Fruit fly (Drosophila melanogaster) whole organism, embryonic: ENCODE results near the gene Cdc14.
A peak's percentile ranks its signal among the peaks of the same experiment; 100 is the strongest.

Experiments
- Atf3 ChIP-seq: fragments of 200-800 bp; sonication (Bioruptor generic); optimal IDR thresholded peaks from 3 replicates; lab custom pipeline; 2016; ENCODE audit warnings: missing biosample characterization, missing genetic modification characterization
- CG1024 ChIP-seq: fragments of 200-800 bp; sonication (Bioruptor generic); IDR thresholded peaks from 2 replicates; pipeline ENCODE4 v1.3.6; 2022; ENCODE audit warnings: missing biosample characterization, missing genetic modification characterization
- CG10654 ChIP-seq: fragments of 200-800 bp; sonication (Bioruptor generic); optimal IDR thresholded peaks from 2 replicates; lab custom pipeline; 2016; ENCODE audit warnings: missing biosample characterization, missing genetic modification characterization
- CG11560 ChIP-seq: fragments of 200-800 bp; sonication (Bioruptor generic); IDR thresholded peaks from 3 replicates; pipeline ENCODE4 v1.3.6; 2022; ENCODE audit warnings: missing biosample characterization, missing genetic modification characterization
- CG11723 ChIP-seq: fragments of 200-800 bp; sonication (Bioruptor generic); optimal IDR thresholded peaks from 2 replicates; lab custom pipeline; 2017; ENCODE audit warnings: missing biosample characterization, mild to moderate bottlenecking, missing genetic modification characterization
- CG12391 ChIP-seq: fragments of 200-800 bp; sonication (Bioruptor generic); optimal IDR thresholded peaks from 3 replicates; lab custom pipeline; 2018; ENCODE audit warnings: missing biosample characterization, mild to moderate bottlenecking, missing genetic modification characterization, moderate library complexity
- CG13123 ChIP-seq: fragments of 200-800 bp; sonication (Bioruptor generic); optimal IDR thresholded peaks from 2 replicates; lab custom pipeline; 2016; ENCODE audit warnings: missing biosample characterization, missing genetic modification characterization
- CG14860 ChIP-seq: fragments of 200-800 bp; sonication (Bioruptor generic); IDR thresholded peaks from 3 replicates; pipeline ENCODE4 v1.3.6; 2022; ENCODE audit warnings: missing biosample characterization, missing genetic modification characterization; ENCODE audit not compliant: partially characterized antibody
- CG15601 ChIP-seq: fragments of 200-800 bp; sonication (Bioruptor generic); optimal IDR thresholded peaks from 3 replicates; lab custom pipeline; 2019; ENCODE audit warnings: missing biosample characterization, mild to moderate bottlenecking, missing genetic modification characterization, moderate library complexity
- CG1603 ChIP-seq: fragments of 200-800 bp; sonication (Bioruptor generic); optimal IDR thresholded peaks from 2 replicates; lab custom pipeline; 2019; ENCODE audit warnings: missing biosample characterization, mild to moderate bottlenecking, missing genetic modification characterization, moderate library complexity
- CG17829 ChIP-seq: fragments of 200-800 bp; optimal IDR thresholded peaks from 2 replicates; lab custom pipeline; 2019; ENCODE audit warnings: missing biosample characterization, mild to moderate bottlenecking, missing genetic modification characterization, moderate library complexity
- CG18764 ChIP-seq: fragments of 200-800 bp; sonication (Bioruptor generic); optimal IDR thresholded peaks from 3 replicates; lab custom pipeline; 2016; ENCODE audit warnings: missing biosample characterization, missing genetic modification characterization
- CG2199 ChIP-seq: fragments of 200-800 bp; sonication (Bioruptor generic); IDR thresholded peaks from 3 replicates; pipeline ENCODE4 v1.3.6; 2022; ENCODE audit warnings: missing biosample characterization, missing genetic modification characterization
- CG30431 ChIP-seq: fragments of 200-800 bp; sonication (Bioruptor generic); optimal IDR thresholded peaks from 2 replicates; lab custom pipeline; 2017; ENCODE audit warnings: missing biosample characterization, missing genetic modification characterization
- CG31388 ChIP-seq: fragments of 200-800 bp; sonication (Bioruptor generic); optimal IDR thresholded peaks from 2 replicates; lab custom pipeline; 2016; ENCODE audit warnings: missing biosample characterization, missing genetic modification characterization
- CG3995 ChIP-seq: fragments of 200-800 bp; sonication (Bioruptor generic); optimal IDR thresholded peaks from 3 replicates; lab custom pipeline; 2016; ENCODE audit warnings: missing biosample characterization, missing genetic modification characterization
- CG4820 ChIP-seq: fragments of 200-800 bp; sonication (Bioruptor generic); optimal IDR thresholded peaks from 3 replicates; lab custom pipeline; 2016; ENCODE audit warnings: missing biosample characterization, missing genetic modification characterization
- CG6272 ChIP-seq: fragments of 200-800 bp; sonication (Bioruptor generic); IDR thresholded peaks from 2 replicates; pipeline ENCODE4 v1.3.6; 2022; ENCODE audit warnings: missing biosample characterization, missing genetic modification characterization
- CG7928 ChIP-seq: fragments of 200-800 bp; sonication (Bioruptor generic); optimal IDR thresholded peaks from 2 replicates; lab custom pipeline; 2017; ENCODE audit warnings: missing biosample characterization, mild to moderate bottlenecking, missing genetic modification characterization
- CG9932 ChIP-seq: fragments of 200-800 bp; sonication (Bioruptor generic); IDR thresholded peaks from 2 replicates; pipeline ENCODE4 v1.3.6; 2022; ENCODE audit warnings: missing biosample characterization, missing genetic modification characterization
- Camta ChIP-seq: fragments of 200-800 bp; sonication (Bioruptor generic); optimal IDR thresholded peaks from 2 replicates; lab custom pipeline; 2016; ENCODE audit warnings: missing biosample characterization, missing genetic modification characterization
- Chrac-16 ChIP-seq: fragments of 200-800 bp; sonication (Bioruptor generic); optimal IDR thresholded peaks from 3 replicates; lab custom pipeline; 2016; ENCODE audit warnings: missing biosample characterization, missing genetic modification characterization
- Dad ChIP-seq: fragments of 200-800 bp; sonication (Bioruptor generic); optimal IDR thresholded peaks from 3 replicates; lab custom pipeline; 2016; ENCODE audit warnings: missing biosample characterization, missing genetic modification characterization
- Gsc ChIP-seq: fragments of 200-800 bp; sonication (Bioruptor generic); IDR thresholded peaks from 2 replicates; pipeline ENCODE4 v1.3.6; 2022; ENCODE audit warnings: missing biosample characterization, missing genetic modification characterization
- HLH3B ChIP-seq: fragments of 200-800 bp; sonication (Bioruptor generic); IDR thresholded peaks from 2 replicates; pipeline ENCODE4 v1.3.6; 2022; ENCODE audit warnings: missing biosample characterization, missing genetic modification characterization
- HLH4C ChIP-seq: fragments of 200-800 bp; sonication (Bioruptor generic); IDR thresholded peaks from 3 replicates; pipeline ENCODE4 v1.3.6; 2022; ENCODE audit warnings: missing biosample characterization, missing genetic modification characterization; ENCODE audit not compliant: partially characterized antibody
- Hmx ChIP-seq: fragments of 200-800 bp; sonication (Bioruptor generic); optimal IDR thresholded peaks from 2 replicates; lab custom pipeline; 2016; ENCODE audit warnings: missing biosample characterization, missing genetic modification characterization
- Lim3 ChIP-seq: fragments of 200-800 bp; sonication (Bioruptor generic); IDR thresholded peaks from 2 replicates; pipeline ENCODE4 v1.3.6; 2022; ENCODE audit warnings: missing biosample characterization, missing genetic modification characterization
- MESR4 ChIP-seq: fragments of 200-800 bp; sonication (Bioruptor generic); optimal IDR thresholded peaks from 2 replicates; lab custom pipeline; 2018; ENCODE audit warnings: missing biosample characterization, mild to moderate bottlenecking, missing genetic modification characterization, moderate library complexity
- Max ChIP-seq: fragments of 200-800 bp; sonication (Bioruptor generic); optimal IDR thresholded peaks from 2 replicates; lab custom pipeline; 2016; ENCODE audit warnings: missing biosample characterization, mild to moderate bottlenecking, missing genetic modification characterization
- Myb ChIP-seq: fragments of 200-800 bp; sonication (Bioruptor generic); optimal IDR thresholded peaks from 2 replicates; lab custom pipeline; 2016; ENCODE audit warnings: missing biosample characterization, missing genetic modification characterization
- NK7.1 ChIP-seq: fragments of 200-800 bp; sonication (Bioruptor generic); optimal IDR thresholded peaks from 3 replicates; lab custom pipeline; 2016; ENCODE audit warnings: missing biosample characterization, missing genetic modification characterization
- Ravus ChIP-seq: fragments of 200-800 bp; sonication (Bioruptor generic); IDR thresholded peaks from 2 replicates; pipeline ENCODE4 v1.3.6; 2022; ENCODE audit warnings: missing biosample characterization, missing genetic modification characterization
- Sin3A ChIP-seq: fragments of >200 bp; optimal IDR thresholded peaks from 2 replicates; lab custom pipeline; 2018
- Sry-δ ChIP-seq: fragments of 200-800 bp; sonication (Bioruptor generic); optimal IDR thresholded peaks from 2 replicates; lab custom pipeline; 2016; ENCODE audit warnings: missing biosample characterization, missing genetic modification characterization
- Usf ChIP-seq: fragments of 200-800 bp; sonication (Bioruptor generic); optimal IDR thresholded peaks from 2 replicates; lab custom pipeline; 2017; ENCODE audit warnings: missing genotype, missing biosample characterization, missing genetic modification characterization
- ab ChIP-seq: fragments of 200-800 bp; sonication (Bioruptor generic); optimal IDR thresholded peaks from 2 replicates; lab custom pipeline; 2016; ENCODE audit warnings: missing biosample characterization, missing genetic modification characterization
- ap ChIP-seq: fragments of 200-800 bp; sonication (Bioruptor generic); IDR thresholded peaks from 2 replicates; pipeline ENCODE4 v1.3.6; 2022; ENCODE audit warnings: missing biosample characterization, missing genetic modification characterization
- ato ChIP-seq: fragments of 200-800 bp; sonication (Bioruptor generic); IDR thresholded peaks from 2 replicates; pipeline ENCODE4 v1.3.6; 2022; ENCODE audit warnings: missing biosample characterization, missing genetic modification characterization; ENCODE audit not compliant: partially characterized antibody
- bowl ChIP-seq: fragments of 200-800 bp; sonication (Bioruptor generic); IDR thresholded peaks from 2 replicates; pipeline ENCODE4 v1.3.6; 2022; ENCODE audit warnings: missing biosample characterization, missing genetic modification characterization
- chm ChIP-seq: fragments of 200-800 bp; sonication (Bioruptor generic); IDR thresholded peaks from 2 replicates; pipeline ENCODE4 v1.3.6; 2022; ENCODE audit warnings: missing biosample characterization, missing genetic modification characterization
- crc ChIP-seq: fragments of 200-800 bp; sonication (Bioruptor generic); optimal IDR thresholded peaks from 2 replicates; lab custom pipeline; 2016; ENCODE audit warnings: missing biosample characterization, missing genetic modification characterization
- dm ChIP-seq: fragments of 200-800 bp; sonication (Bioruptor generic); optimal IDR thresholded peaks from 3 replicates; lab custom pipeline; 2016; ENCODE audit warnings: missing biosample characterization, missing genetic modification characterization
- gt ChIP-seq: fragments of 200-800 bp; sonication (Bioruptor generic); IDR thresholded peaks from 2 replicates; pipeline ENCODE4 v1.3.6; 2022; ENCODE audit warnings: missing biosample characterization, missing genetic modification characterization
- ham ChIP-seq: fragments of 200-800 bp; sonication (Bioruptor generic); IDR thresholded peaks from 2 replicates; pipeline ENCODE4 v1.3.6; 2022; ENCODE audit warnings: missing biosample characterization, missing genetic modification characterization
- hbn ChIP-seq: fragments of 200-800 bp; sonication (Bioruptor generic); IDR thresholded peaks from 2 replicates; pipeline ENCODE4 v1.3.6; 2022; ENCODE audit warnings: missing biosample characterization, missing genetic modification characterization; ENCODE audit not compliant: partially characterized antibody
- jumu ChIP-seq: fragments of 200-800 bp; sonication (Bioruptor generic); optimal IDR thresholded peaks from 3 replicates; lab custom pipeline; 2016; ENCODE audit warnings: missing biosample characterization, missing genetic modification characterization
- nom ChIP-seq: fragments of 200-800 bp; sonication (Bioruptor generic); optimal IDR thresholded peaks from 2 replicates; lab custom pipeline; 2017; ENCODE audit warnings: missing biosample characterization, missing genetic modification characterization, mild to moderate bottlenecking, moderate library complexity, missing genetic modification reagents
- pfk ChIP-seq: fragments of 200-800 bp; sonication (Bioruptor generic); optimal IDR thresholded peaks from 2 replicates; lab custom pipeline; 2018; ENCODE audit warnings: missing biosample characterization, mild to moderate bottlenecking, missing genetic modification characterization, moderate library complexity
- sug ChIP-seq: fragments of 200-800 bp; optimal IDR thresholded peaks from 2 replicates; lab custom pipeline; 2019; ENCODE audit warnings: missing biosample characterization, mild to moderate bottlenecking, missing genetic modification characterization, moderate library complexity
- tgo ChIP-seq: fragments of 200-800 bp; sonication (Bioruptor generic); IDR thresholded peaks from 3 replicates; pipeline ENCODE4 v1.3.6; 2022; ENCODE audit warnings: missing biosample characterization, missing genetic modification characterization
- tio ChIP-seq: fragments of 200-800 bp; sonication (Bioruptor generic); optimal IDR thresholded peaks from 2 replicates; lab custom pipeline; 2017; ENCODE audit warnings: missing biosample characterization, missing genetic modification characterization, inconsistent platforms
- toy ChIP-seq: fragments of 200-800 bp; sonication (Bioruptor generic); IDR thresholded peaks from 2 replicates; pipeline ENCODE4 v1.3.6; 2022; ENCODE audit warnings: missing biosample characterization, missing genetic modification characterization
- vvl ChIP-seq: fragments of 200-800 bp; sonication (Bioruptor generic); IDR thresholded peaks from 2 replicates; pipeline ENCODE4 v1.3.6; 2022; ENCODE audit warnings: missing biosample characterization, missing genetic modification characterization

Gene Cdc14

DNA sequence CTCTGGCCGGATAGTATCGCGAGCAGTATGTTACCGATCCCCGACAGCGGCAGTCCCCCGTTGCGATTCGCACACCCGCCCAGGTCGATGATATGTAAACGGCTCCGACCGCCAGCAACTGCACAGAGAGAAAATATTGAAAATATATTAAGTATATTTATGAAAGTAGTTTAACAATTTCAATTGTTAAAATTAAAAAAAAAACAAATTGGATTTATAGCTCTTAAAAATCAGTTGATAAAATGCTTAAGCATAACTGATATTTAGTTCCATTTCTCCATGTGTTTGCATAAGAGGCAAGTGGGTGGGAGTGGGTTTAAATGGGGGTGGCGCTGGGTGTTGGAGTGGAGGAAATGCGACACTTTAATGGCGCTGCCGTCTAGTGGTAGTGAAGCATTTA is 39.0 kb upstream of the Cdc14 start (continued):
- TF ChIP-seq Usf (GFP tag; lab: Kevin White, UChicago) = no peak
- no peak for TF ChIP-seq Chrac-16
- TF ChIP-seq toy (GFP tag; lab: Robert Waterston, UW) = no peak
- TF ChIP-seq Ravus (GFP tag; lab: Robert Waterston, UW) = no peak
- no peak for TF ChIP-seq CG17829
- TF ChIP-seq ham (GFP tag; lab: Robert Waterston, UW) = no peak
- TF ChIP-seq CG11723 (GFP tag; lab: Kevin White, UChicago) = no peak
- TF ChIP-seq MESR4 (GFP tag; lab: Kevin White, UChicago) = no peak
- no peak for TF ChIP-seq CG10654 (GFP tag; lab: Kevin White, UChicago)
- TF ChIP-seq Gsc (GFP tag; lab: Robert Waterston, UW) = no peak
- TF ChIP-seq Camta (GFP tag; lab: Kevin White, UChicago) = no peak
- TF ChIP-seq CG15601 = no peak
- TF ChIP-seq crc = no peak
- TF ChIP-seq NK7.1 (GFP tag; lab: Kevin White, UChicago) = no peak
- no peak for TF ChIP-seq CG4820 (GFP tag; lab: Kevin White, UChicago)
- no peak for TF ChIP-seq CG31388 (GFP tag; lab: Kevin White, UChicago)
- no peak for TF ChIP-seq Dad (GFP tag; lab: Kevin White, UChicago)
- no peak for TF ChIP-seq CG1024
- no peak for TF ChIP-seq CG6272 (GFP tag; lab: Robert Waterston, UW)
- TF ChIP-seq hbn (GFP tag; lab: Robert Waterston, UW) = no peak
- no peak for TF ChIP-seq CG7928 (GFP tag; lab: Kevin White, UChicago)
- TF ChIP-seq dm (GFP tag; lab: Kevin White, UChicago) = no peak
- no peak for TF ChIP-seq gt (GFP tag; lab: Robert Waterston, UW)
- no peak for TF ChIP-seq ato (GFP tag; lab: Robert Waterston, UW)
- TF ChIP-seq tio (GFP tag; lab: Kevin White, UChicago) = no peak
- TF ChIP-seq CG13123 (GFP tag; lab: Kevin White, UChicago) = no peak
- no peak for TF ChIP-seq Hmx (GFP tag; lab: Kevin White, UChicago)
- TF ChIP-seq tgo (GFP tag; lab: Robert Waterston, UW) = peak; percentile 47; the same call in 2 of the 3 replicates
- TF ChIP-seq CG2199 (GFP tag; lab: Robert Waterston, UW) = no peak
- TF ChIP-seq CG1603 = no peak
- TF ChIP-seq CG11560 (tag; lab: Robert Waterston, UW) = no peak
- no peak for TF ChIP-seq ab (GFP tag; lab: Kevin White, UChicago)
- no peak for TF ChIP-seq nom (GFP tag; lab: Kevin White, UChicago)
- no peak for TF ChIP-seq CG30431
- TF ChIP-seq Max (GFP tag; lab: Kevin White, UChicago) = no peak
- no peak for TF ChIP-seq CG9932 (GFP tag; lab: Robert Waterston, UW)
- no peak for TF ChIP-seq jumu
- peak; percentile 57 for TF ChIP-seq HLH3B (GFP tag; lab: Robert Waterston, UW)
- TF ChIP-seq Sry-δ (GFP tag; lab: Kevin White, UChicago) = no peak
- TF ChIP-seq vvl (GFP tag; lab: Robert Waterston, UW) = peak; percentile 61; the same call in 1 of the 2 replicates
- TF ChIP-seq chm = no peak
- no peak for TF ChIP-seq Myb (GFP tag; lab: Kevin White, UChicago)
- no peak for TF ChIP-seq CG18764 (GFP tag; lab: Kevin White, UChicago)
- peak; percentile 39; the same call in 1 of the 2 replicates for TF ChIP-seq ap (GFP tag; lab: Robert Waterston, UW)
- TF ChIP-seq sug (tag; lab: Kevin White, UChicago) = no peak
- TF ChIP-seq CG14860 (GFP tag; lab: Robert Waterston, UW) = no peak
- TF ChIP-seq Lim3 (GFP tag; lab: Robert Waterston, UW) = no peak
- TF ChIP-seq bowl (GFP tag; lab: Robert Waterston, UW) = no peak
- TF ChIP-seq HLH4C (GFP tag; lab: Robert Waterston, UW) = no peak
- TF ChIP-seq CG12391 (tag; lab: Kevin White, UChicago) = peak; percentile 35
- no peak for TF ChIP-seq Atf3
- no peak for TF ChIP-seq pfk (GFP tag; lab: Kevin White, UChicago)
- TF ChIP-seq Sin3A = no peak
- no peak for TF ChIP-seq CG3995 (GFP tag; lab: Kevin White, UChicago)
